Fruit fly (Drosophila melanogaster) Kc167 (cell line): ENCODE measurements around the gene CG11839.

Source experiments
- insv ChIP-seq: fragments of >200 bp; optimal IDR thresholded peaks from 3 replicates; lab custom pipeline; 2018; ENCODE audit warnings: missing external identifiers
- psq ChIP-seq: fragments of >200 bp; optimal IDR thresholded peaks from 2 replicates; lab custom pipeline; 2017; ENCODE audit warnings: missing external identifiers

DNA sequence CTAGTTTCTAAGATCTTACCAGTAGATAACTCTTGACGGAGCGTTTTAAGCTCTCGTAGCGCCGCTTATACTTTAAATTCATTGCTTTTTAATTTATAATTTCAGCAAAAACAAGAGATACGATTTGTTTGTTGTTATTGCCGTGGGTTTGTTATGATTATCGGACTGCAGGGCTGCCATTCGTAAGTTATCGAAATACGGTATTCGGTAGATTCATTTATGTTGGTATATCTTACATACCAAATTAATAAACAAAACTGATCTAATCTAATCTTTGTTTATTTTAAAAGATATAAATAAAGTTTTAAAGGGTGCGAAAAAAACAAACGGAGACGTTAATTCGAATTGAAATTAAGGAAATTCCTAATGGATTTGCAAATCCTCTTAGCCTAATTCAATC, 13.7 kb upstream of the CG11839 start, which contains the start of the genes CG31111 and stac:
- TF ChIP-seq insv (lab: Kevin White, UChicago) (no peak), psq (no peak)
